Worm (Caenorhabditis elegans): Measurements from ENCODE around the gene F28C10.1.

DNA sequence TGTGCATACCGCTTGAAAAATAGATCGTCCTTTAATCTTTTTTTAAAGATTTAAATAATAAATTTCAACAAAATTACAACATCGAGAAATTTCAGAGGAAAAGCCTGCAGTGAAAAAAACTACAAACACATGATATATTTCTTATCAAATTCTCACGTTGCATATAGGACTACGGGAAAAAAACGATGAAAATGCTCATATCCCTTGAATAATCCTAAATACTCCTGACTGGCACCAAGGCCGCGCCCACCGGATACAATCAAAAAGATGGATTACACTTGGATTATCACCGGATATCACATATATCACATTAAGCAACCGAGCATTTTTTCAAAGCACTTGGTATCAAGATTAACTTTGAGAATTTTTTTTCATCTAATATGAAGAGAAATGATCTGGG is 28.9 kb upstream of the F28C10.1 start:
- no peak for TF ChIP-seq nhr-77 (tag; optimal IDR thresholded peaks at IDR 0.05)
- TF ChIP-seq pha-4 (tag; optimal IDR thresholded peaks at IDR 0.05) = no peak
- TF ChIP-seq fkh-10 (GFP tag; optimal IDR thresholded peaks at IDR 0.05) = no peak
- no peak for TF ChIP-seq nhr-25 (tag; optimal IDR thresholded peaks at IDR 0.05)
- TF ChIP-seq nhr-28 (tag; optimal IDR thresholded peaks at IDR 0.05) = no peak
- no peak for TF ChIP-seq skn-1 (tag; optimal IDR thresholded peaks at IDR 0.05)
- no peak for TF ChIP-seq ceh-82 (tag; optimal IDR thresholded peaks at IDR 0.05)
- TF ChIP-seq daf-12 (tag; optimal IDR thresholded peaks at IDR 0.05) = no peak
- TF ChIP-seq snpc-4 (tag; optimal IDR thresholded peaks at IDR 0.05) = no peak
